Worm (Caenorhabditis elegans): ENCODE data around the gene srd-45.

ce11 chrX:12365388-12365787 lies 36.6 kb downstream of the srd-45 start, which contains the start of gene F19H6.4:
- TF ChIP-seq ZK546.5 (tag; optimal IDR thresholded peaks at IDR 0.05) (no peak), lsy-2 (tag; optimal IDR thresholded peaks at IDR 0.05) (no peak), ztf-11 (tag; optimal IDR thresholded peaks at IDR 0.05) (no peak), elt-3 (tag; optimal IDR thresholded peaks at IDR 0.05) (no peak), snpc-4 (tag; optimal IDR thresholded peaks at IDR 0.05) (no peak), nhr-12 (tag; optimal IDR thresholded peaks at IDR 0.05) (no peak), lin-11 (tag; optimal IDR thresholded peaks at IDR 0.05) (no peak)
